Fruit fly (Drosophila melanogaster): ENCODE results near the gene Lectin-galC1.
A peak's percentile ranks its signal among the peaks of the same experiment; 100 is the strongest.

Lectin-galC1 gene

dm6 chr2L:19457890-19458580 is 40.8 kb downstream of the Lectin-galC1 start (continued):
- TF ChIP-seq CG17328 (GFP tag; IDR thresholded peaks at IDR 0.05) (no peak), sens (GFP tag) (peak; percentile 24), Antp (GFP tag; optimal IDR thresholded peaks at IDR 0.05) (no peak), HLH4C (GFP tag; IDR thresholded peaks at IDR 0.05; ENCODE audit: partially characterized antibody) (no peak), zfh1 (GFP tag; IDR thresholded peaks at IDR 0.05) (0 out of 3 replicates have a peak, but pooled peaks have one; percentile 23), CG9215 (GFP tag; IDR thresholded peaks at IDR 0.05) (no peak), CG31441 (GFP tag; IDR thresholded peaks at IDR 0.05) (no peak), zen (tag; optimal IDR thresholded peaks at IDR 0.05) (peak; percentile 47), CG7839 (tag; optimal IDR thresholded peaks at IDR 0.05) (peak; percentile 7), dysf (GFP tag; IDR thresholded peaks at IDR 0.05) (no peak), Hmx (GFP tag; optimal IDR thresholded peaks at IDR 0.05) (no peak), Camta (GFP tag; optimal IDR thresholded peaks at IDR 0.05) (no peak), CG8765 (GFP tag; IDR thresholded peaks at IDR 0.05) (no peak), mirr (GFP tag; optimal IDR thresholded peaks at IDR 0.05) (no peak), phol (tag; optimal IDR thresholded peaks at IDR 0.05) (peak; percentile 67), CG9817 (tag; optimal IDR thresholded peaks at IDR 0.05) (no peak), unc-4 (GFP tag; IDR thresholded peaks at IDR 0.05; ENCODE audit: partially characterized antibody) (no peak), sqz (GFP tag; optimal IDR thresholded peaks at IDR 0.05) (peak; percentile 9), run (tag; optimal IDR thresholded peaks at IDR 0.05) (no peak), Bdp1 (GFP tag; optimal IDR thresholded peaks at IDR 0.05) (no peak), ssp (GFP tag; IDR thresholded peaks at IDR 0.05) (no peak), fd96Cb (tag; optimal IDR thresholded peaks at IDR 0.05) (no peak), MBD-R2 (GFP tag; IDR thresholded peaks at IDR 0.05) (no peak), Six4 (GFP tag; optimal IDR thresholded peaks at IDR 0.05) (no peak), Pdp1 (GFP tag; optimal IDR thresholded peaks at IDR 0.05) (no peak), wdn (GFP tag; IDR thresholded peaks at IDR 0.05) (no peak), chm (GFP tag; IDR thresholded peaks at IDR 0.05) (no peak), TFAM (GFP tag; optimal IDR thresholded peaks at IDR 0.05) (no peak), CG14860 (GFP tag; IDR thresholded peaks at IDR 0.05; ENCODE audit: partially characterized antibody) (no peak), CG6854 (GFP tag; optimal IDR thresholded peaks at IDR 0.05) (no peak), az2 (GFP tag; optimal IDR thresholded peaks at IDR 0.05) (no peak), Max (GFP tag; optimal IDR thresholded peaks at IDR 0.05) (no peak), Opbp (GFP tag; IDR thresholded peaks at IDR 0.05; ENCODE audit: partially characterized antibody) (no peak), cad (GFP tag; optimal IDR thresholded peaks at IDR 0.05) (peak; percentile 24)

dm6 chr2L:19459404-19459803 is 42.2 kb downstream of the Lectin-galC1 start:
- peak; percentile 1 for TF ChIP-seq hth (optimal IDR thresholded peaks at IDR 0.05)
- TF ChIP-seq CG2199 (GFP tag; IDR thresholded peaks at IDR 0.05) = no peak
- TF ChIP-seq Ets65A (GFP tag) = peak; percentile 2
- no peak for TF ChIP-seq cg (GFP tag; optimal IDR thresholded peaks at IDR 0.05)
- peak; percentile 34 for TF ChIP-seq zen (tag; optimal IDR thresholded peaks at IDR 0.05)
- no peak for TF ChIP-seq CG14667 (GFP tag; IDR thresholded peaks at IDR 0.05)
- peak; percentile 5 for TF ChIP-seq Nf-YB (GFP tag; optimal IDR thresholded peaks at IDR 0.05)
- peak; percentile 14 for TF ChIP-seq nerfin-1 (tag; optimal IDR thresholded peaks at IDR 0.05)
- peak; percentile 52 for TF ChIP-seq Kr (GFP tag; optimal IDR thresholded peaks at IDR 0.05)
- no peak for TF ChIP-seq CG2889 (GFP tag; IDR thresholded peaks at IDR 0.05)
- peak; percentile 84 for TF ChIP-seq pros (GFP tag; optimal IDR thresholded peaks at IDR 0.05)
- no peak for TF ChIP-seq Spps (tag; optimal IDR thresholded peaks at IDR 0.05)
- TF ChIP-seq tll (GFP tag; optimal IDR thresholded peaks at IDR 0.05) = peak in 1 of 2 experiments; percentile 40

Measured in whole organism, embryonic.